Worm (Caenorhabditis elegans) whole organism, midembryonic: ENCODE results near the gene F15B9.8.

ENCODE experiments used
- T22C8.4 ChIP-seq: fragments of 200-800 bp; sonication (Bioruptor generic); IDR thresholded peaks from 2 replicates; pipeline ENCODE4 v1.3.6; 2022; ENCODE audit warnings: missing genetic modification characterization, missing compliant biosample characterization
- cog-1 ChIP-seq: sonication (generic microtip); optimal IDR thresholded peaks from 2 replicates; lab custom pipeline; 2016; ENCODE audit warnings: missing genetic modification characterization, missing compliant biosample characterization
- flt-1 ChIP-seq: fragments of 200-800 bp; sonication (Bioruptor generic); IDR thresholded peaks from 2 replicates; pipeline ENCODE4 v1.3.6; 2022; ENCODE audit warnings: missing genetic modification characterization, missing compliant biosample characterization
- med-1 ChIP-seq: sonication (generic microtip); optimal IDR thresholded peaks from 2 replicates; lab custom pipeline; 2017; ENCODE audit warnings: missing genetic modification characterization, mild to moderate bottlenecking, missing compliant biosample characterization, antibody characterized with exemption, missing genetic modification reagents; ENCODE audit not compliant: insufficient read depth
- ztf-23 ChIP-seq: fragments of 200-800 bp; sonication (Bioruptor generic); IDR thresholded peaks from 2 replicates; pipeline ENCODE4 v1.3.6; 2022; ENCODE audit warnings: missing genetic modification reagents, missing genetic modification characterization, missing compliant biosample characterization
- ztf-29 ChIP-seq: fragments of 200-800 bp; sonication (Bioruptor generic); IDR thresholded peaks from 2 replicates; pipeline ENCODE4 v1.3.6; 2022; ENCODE audit warnings: missing genetic modification reagents, missing genetic modification characterization, missing compliant biosample characterization

DNA sequence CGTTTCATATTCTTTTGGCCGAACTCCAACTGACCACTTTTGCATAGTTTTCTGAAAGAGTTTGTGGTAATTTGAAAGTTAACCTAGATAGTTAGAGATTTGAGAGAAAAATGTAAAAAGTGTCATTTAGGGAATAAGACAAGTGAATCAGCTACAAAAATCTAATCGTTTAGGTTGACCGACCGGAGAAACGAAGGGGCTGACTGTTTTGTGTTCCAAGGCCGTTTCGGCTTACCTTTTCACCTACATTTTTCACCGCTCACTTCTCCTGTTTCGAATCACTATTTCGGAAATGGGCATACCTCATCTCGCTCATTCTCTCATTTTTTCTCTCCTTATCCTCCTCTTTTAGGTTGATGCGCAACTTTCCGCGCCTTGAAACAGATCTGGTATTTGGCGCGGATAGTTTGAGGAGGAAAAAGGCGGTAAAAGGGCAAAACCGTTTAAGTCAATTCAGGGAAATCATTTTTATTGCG, 27.2 kb upstream of the F15B9.8 start, which contains the start of gene mpst-7:
- no peak for TF ChIP-seq T22C8.4 (GFP tag; lab: Robert Waterston, UW)
- no peak for TF ChIP-seq ztf-23 (GFP tag; lab: Robert Waterston, UW)
- TF ChIP-seq cog-1 (tag; lab: Kevin White, UChicago), result no peak
- no peak for TF ChIP-seq med-1 (GFP tag; lab: Kevin White, UChicago)
- TF ChIP-seq flt-1 (GFP tag; lab: Robert Waterston, UW), result no peak
- no peak for TF ChIP-seq ztf-29 (GFP tag; lab: Robert Waterston, UW)
